Worm (Caenorhabditis elegans) whole organism, young adult: Measurements from ENCODE around the gene octr-1.

ENCODE experiments used
- C17E4.6 ChIP-seq: fragments of 200-800 bp; sonication (Bioruptor generic); IDR thresholded peaks from 2 replicates; pipeline ENCODE4 v1.3.6; 2022; ENCODE audit warnings: missing genetic modification reagents, missing genetic modification characterization, missing compliant biosample characterization
- F23B12.7 ChIP-seq: sonication (generic microtip); optimal IDR thresholded peaks from 2 replicates; lab custom pipeline; 2017; ENCODE audit warnings: missing genetic modification characterization, mild to moderate bottlenecking, missing compliant biosample characterization, antibody characterized with exemption, moderate library complexity; ENCODE audit not compliant: insufficient read depth
- F37B4.10 ChIP-seq: fragments of 200-800 bp; sonication (Bioruptor generic); IDR thresholded peaks from 2 replicates; pipeline ENCODE4 v1.3.6; 2022; ENCODE audit warnings: missing genetic modification characterization, missing compliant biosample characterization
- F39B2.1 ChIP-seq: fragments of 200-800 bp; sonication (Bioruptor generic); IDR thresholded peaks from 2 replicates; pipeline ENCODE4 v1.3.6; 2022; ENCODE audit warnings: missing genetic modification reagents, missing genetic modification characterization, missing compliant biosample characterization
- F57A8.1 ChIP-seq: fragments of 200-800 bp; sonication (Bioruptor generic); optimal IDR thresholded peaks from 2 replicates; lab custom pipeline; 2018; ENCODE audit warnings: mild to moderate bottlenecking, missing genetic modification characterization, moderate library complexity, missing compliant biosample characterization
- K12H6.12 ChIP-seq: fragments of 200-800 bp; sonication (Bioruptor generic); optimal IDR thresholded peaks from 2 replicates; lab custom pipeline; 2018; ENCODE audit warnings: mild to moderate bottlenecking, missing genetic modification characterization, missing compliant biosample characterization
- Y53F4B.3 ChIP-seq: fragments of 200-800 bp; sonication (Bioruptor generic); IDR thresholded peaks from 2 replicates; pipeline ENCODE4 v1.3.6; 2022; ENCODE audit warnings: missing genetic modification reagents, missing genetic modification characterization, missing compliant biosample characterization
- Y79H2A.3 ChIP-seq: fragments of 200-800 bp; sonication (Bioruptor generic); conservative IDR thresholded peaks from 2 replicates; pipeline ENCODE4 v1.3.6; 2022; ENCODE audit warnings: missing genetic modification reagents, missing genetic modification characterization, missing compliant biosample characterization
- Y95B8A.8 ChIP-seq: fragments of 200-800 bp; sonication (Bioruptor generic); IDR thresholded peaks from 2 replicates; pipeline ENCODE4 v1.3.6; 2022; ENCODE audit warnings: missing genetic modification reagents, missing genetic modification characterization, missing compliant biosample characterization
- aptf-2 ChIP-seq: fragments of 200-800 bp; sonication (Bioruptor generic); conservative IDR thresholded peaks from 2 replicates; pipeline ENCODE4 v1.3.6; 2022; ENCODE audit warnings: missing genetic modification reagents, missing genetic modification characterization, missing compliant biosample characterization
- atf-7 ChIP-seq: sonication (generic microtip); optimal IDR thresholded peaks from 2 replicates; lab custom pipeline; 2017; ENCODE audit warnings: mild to moderate bottlenecking, missing genetic modification characterization, missing compliant biosample characterization
- athp-1 ChIP-seq: sonication (generic microtip); optimal IDR thresholded peaks from 2 replicates; lab custom pipeline; 2017; ENCODE audit warnings: mild to moderate bottlenecking, missing genetic modification characterization, missing compliant biosample characterization
- ceh-100 ChIP-seq: fragments of 200-800 bp; sonication (Bioruptor generic); IDR thresholded peaks from 2 replicates; pipeline ENCODE4 v1.3.6; 2022; ENCODE audit warnings: missing genetic modification reagents, missing genetic modification characterization, missing compliant biosample characterization
- ceh-40 ChIP-seq: fragments of 200-800 bp; sonication (Bioruptor generic); IDR thresholded peaks from 2 replicates; pipeline ENCODE4 v1.3.6; 2022; ENCODE audit warnings: missing genetic modification characterization, missing compliant biosample characterization
- ceh-58 ChIP-seq: fragments of 200-800 bp; sonication (Bioruptor generic); IDR thresholded peaks from 2 replicates; pipeline ENCODE4 v1.3.6; 2022; ENCODE audit warnings: missing genetic modification characterization, missing compliant biosample characterization
- die-1 ChIP-seq: sonication (generic microtip); optimal IDR thresholded peaks from 2 replicates; lab custom pipeline; 2016; ENCODE audit warnings: missing genotype, mild to moderate bottlenecking, missing genetic modification characterization, missing compliant biosample characterization
- egrh-3 ChIP-seq: fragments of 200-800 bp; sonication (Bioruptor generic); IDR thresholded peaks from 2 replicates; pipeline ENCODE4 v1.3.6; 2022; ENCODE audit warnings: missing genetic modification reagents, missing genetic modification characterization, missing compliant biosample characterization
- fkh-3 ChIP-seq: sonication (generic microtip); optimal IDR thresholded peaks from 2 replicates; lab custom pipeline; 2016; ENCODE audit warnings: mild to moderate bottlenecking, missing genetic modification characterization, missing compliant biosample characterization
- hlh-26 ChIP-seq: fragments of 200-800 bp; sonication (Bioruptor generic); conservative IDR thresholded peaks from 2 replicates; pipeline ENCODE4 v1.3.6; 2022; ENCODE audit warnings: missing genetic modification reagents, missing genetic modification characterization, missing compliant biosample characterization
- hsf-1 ChIP-seq: fragments of 200-800 bp; sonication (Bioruptor generic); IDR thresholded peaks from 2 replicates; pipeline ENCODE4 v1.3.6; 2022; ENCODE audit warnings: missing genetic modification reagents, missing genetic modification characterization, missing compliant biosample characterization
- lag-1 ChIP-seq: fragments of 200-800 bp; sonication (Bioruptor generic); IDR thresholded peaks from 2 replicates; pipeline ENCODE4 v1.3.6; 2022; ENCODE audit warnings: missing genetic modification reagents, missing genetic modification characterization, missing compliant biosample characterization
- let-526 ChIP-seq: fragments of 200-800 bp; sonication (Bioruptor generic); IDR thresholded peaks from 2 replicates; pipeline ENCODE4 v1.3.6; 2022; ENCODE audit warnings: missing genetic modification reagents, missing genetic modification characterization, missing compliant biosample characterization
- nfya-2 ChIP-seq: fragments of 200-800 bp; sonication (Bioruptor generic); IDR thresholded peaks from 2 replicates; pipeline ENCODE4 v1.3.6; 2022; ENCODE audit warnings: missing genetic modification reagents, missing genetic modification characterization, missing compliant biosample characterization
- pha-4 ChIP-seq: fragments of 150-350 bp; sonication (generic microtip); optimal IDR thresholded peaks from 2 replicates; lab custom pipeline; 2014; ENCODE audit warnings: missing biosample characterization, missing genetic modification reagents, missing genetic modification characterization
- rpc-1 ChIP-seq, 2 experiments: fragments of 150-350 bp in 1 of 2; sonication (generic microtip) in 1 of 2; optimal IDR thresholded peaks; 2 replicates each; lab custom pipeline; 2014 to 2018; ENCODE audit warnings: missing biosample characterization in 1 of 2, missing genetic modification characterization in 1 of 2, missing genetic modification reagents in 1 of 2, missing genotype in 1 of 2
- snpc-1.3 ChIP-seq: sonication (generic microtip); optimal IDR thresholded peaks from 2 replicates; lab custom pipeline; 2017; ENCODE audit warnings: missing genetic modification characterization, mild to moderate bottlenecking, missing compliant biosample characterization, antibody characterized with exemption, moderate library complexity, missing genotype, missing genetic modification reagents; ENCODE audit not compliant: insufficient read depth
- snpc-3.4 ChIP-seq: sonication (generic microtip); optimal IDR thresholded peaks from 2 replicates; lab custom pipeline; 2017; ENCODE audit warnings: missing genetic modification characterization, mild to moderate bottlenecking, missing compliant biosample characterization, antibody characterized with exemption, moderate library complexity, missing genotype, missing genetic modification reagents
- somi-1 ChIP-seq: fragments of 200-800 bp; sonication (Bioruptor generic); optimal IDR thresholded peaks from 2 replicates; lab custom pipeline; 2018; ENCODE audit warnings: mild to moderate bottlenecking, missing genetic modification characterization, missing compliant biosample characterization
- unc-130 ChIP-seq: sonication (generic microtip); optimal IDR thresholded peaks from 2 replicates; lab custom pipeline; 2016; ENCODE audit warnings: missing genetic modification reagents, missing genetic modification characterization, missing compliant biosample characterization
- zfh-2 ChIP-seq: fragments of 200-800 bp; sonication (Bioruptor generic); conservative IDR thresholded peaks from 2 replicates; pipeline ENCODE4 v1.3.6; 2022; ENCODE audit warnings: missing genetic modification reagents, missing genetic modification characterization, missing compliant biosample characterization
- ztf-3 ChIP-seq: fragments of 200-800 bp; sonication (Bioruptor generic); optimal IDR thresholded peaks from 2 replicates; lab custom pipeline; 2018; ENCODE audit warnings: mild to moderate bottlenecking, missing genetic modification characterization, missing compliant biosample characterization

octr-1 gene

ce11 chrX:5591830-5592229 lies 19.2 kb downstream of the octr-1 start (continued):
- TF ChIP-seq somi-1 (GFP tag; lab: Kevin White, UChicago) (no peak), atf-7 (tag; lab: Kevin White, UChicago) (no peak), let-526 (no peak)
- TF ChIP-seq, all 124 proteins: peak for 4

- TF ChIP-seq unc-130 (GFP tag; lab: Kevin White, UChicago) (no peak), rpc-1 (optimal IDR thresholded peaks at IDR 0.05; lab: Kevin White, UChicago) (no peak), rpc-1 (tag; optimal IDR thresholded peaks at IDR 0.05; lab: Kevin White, UChicago) (no peak), lag-1 (no peak), somi-1 (GFP tag; lab: Kevin White, UChicago) (no peak), nfya-2 (no peak), egrh-3 (GFP tag; lab: Robert Waterston, UW) (no peak), Y79H2A.3 (no peak), snpc-1.3 (tag; lab: Kevin White, UChicago) (no peak)
Observed at ce11 chrX:5579714-5580265, 31.3 kb downstream of the octr-1 start.

- TF ChIP-seq zfh-2 (GFP tag; lab: Robert Waterston, UW): peak; percentile 65
- TF ChIP-seq aptf-2: no peak
Observed at ce11 chrX:5572638-5573037, 38.4 kb downstream of the octr-1 start.

- TF ChIP-seq ceh-40 (no peak), somi-1 (GFP tag; lab: Kevin White, UChicago) (no peak), athp-1 (tag; lab: Kevin White, UChicago) (no peak), F57A8.1 (GFP tag; lab: Kevin White, UChicago) (no peak), ceh-58 (no peak), F39B2.1 (no peak), fkh-3 (tag; lab: Kevin White, UChicago) (no peak), unc-130 (GFP tag; lab: Kevin White, UChicago) (no peak), K12H6.12 (tag; lab: Kevin White, UChicago) (no peak), hsf-1 (GFP tag; lab: Robert Waterston, UW) (no peak), F23B12.7 (tag; lab: Kevin White, UChicago) (no peak), die-1 (tag; lab: Kevin White, UChicago) (no peak), ceh-100 (GFP tag; lab: Robert Waterston, UW) (no peak), aptf-2 (no peak), Y53F4B.3 (GFP tag; lab: Robert Waterston, UW) (no peak), C17E4.6 (GFP tag; lab: Robert Waterston, UW) (no peak), snpc-1.3 (tag; lab: Kevin White, UChicago) (no peak), Y95B8A.8 (GFP tag; lab: Robert Waterston, UW) (no peak)
Observed at ce11 chrX:5567454-5567853, 43.6 kb downstream of the octr-1 start, which contains the start of gene mec-2. TSS of gene mec-2 (plus strand) at chrX:5567754.

ce11 chrX:5565478-5565877 lies 45.6 kb downstream of the octr-1 start:
- TF ChIP-seq Y53F4B.3 (GFP tag; lab: Robert Waterston, UW) (no peak), hlh-26 (GFP tag; lab: Robert Waterston, UW) (no peak), pha-4 (no peak), F23B12.7 (tag; lab: Kevin White, UChicago) (no peak), ztf-3 (GFP tag; lab: Kevin White, UChicago) (no peak), Y95B8A.8 (GFP tag; lab: Robert Waterston, UW) (no peak), F37B4.10 (GFP tag; lab: Robert Waterston, UW) (no peak), unc-130 (GFP tag; lab: Kevin White, UChicago) (no peak), snpc-3.4 (tag; lab: Kevin White, UChicago) (no peak)
